Worm (Caenorhabditis elegans): ENCODE measurements around the gene K07G6.1.

ce11 chrII:1750413-1750812 is 9.1 kb downstream of the K07G6.1 start, which contains the start of the genes F36H5.13 and F36H5.8:
- no peak for TF ChIP-seq fkh-10 (GFP tag; optimal IDR thresholded peaks at IDR 0.05)
- TF ChIP-seq pha-4 (tag; optimal IDR thresholded peaks at IDR 0.05), result no peak
- no peak for TF ChIP-seq ztf-11 (tag; optimal IDR thresholded peaks at IDR 0.05)
- no peak for TF ChIP-seq aly-2 (tag; optimal IDR thresholded peaks at IDR 0.05)
- no peak for TF ChIP-seq nhr-25 (tag; optimal IDR thresholded peaks at IDR 0.05)
- TF ChIP-seq tbx-2 (tag; optimal IDR thresholded peaks at IDR 0.05), result no peak
- TF ChIP-seq R02D3.7 (tag; optimal IDR thresholded peaks at IDR 0.05), result no peak
- no peak for TF ChIP-seq egl-5 (tag; optimal IDR thresholded peaks at IDR 0.05)
- TF ChIP-seq nhr-12 (tag; optimal IDR thresholded peaks at IDR 0.05), result no peak
- no peak for TF ChIP-seq nhr-28 (tag; optimal IDR thresholded peaks at IDR 0.05)
- TF ChIP-seq fos-1 (tag; optimal IDR thresholded peaks at IDR 0.05), result no peak
- TF ChIP-seq pqm-1 (tag; optimal IDR thresholded peaks at IDR 0.05), result no peak
